Worm (Caenorhabditis elegans): ENCODE results near the gene gbb-1.

ce11 chrX:2996318-2996717 is 38.6 kb downstream of the gbb-1 start:
- no peak for TF ChIP-seq nhr-71 (tag; optimal IDR thresholded peaks at IDR 0.05)
- no peak for TF ChIP-seq nhr-237 (tag; optimal IDR thresholded peaks at IDR 0.05)
- TF ChIP-seq lin-13 (GFP tag; optimal IDR thresholded peaks at IDR 0.05) = no peak
- no peak for TF ChIP-seq mdl-1 (tag; optimal IDR thresholded peaks at IDR 0.05)
- TF ChIP-seq efl-3 (GFP tag; optimal IDR thresholded peaks at IDR 0.05) = no peak
- TF ChIP-seq nhr-11 (tag; optimal IDR thresholded peaks at IDR 0.05) = no peak
- no peak for TF ChIP-seq tbx-2 (tag; optimal IDR thresholded peaks at IDR 0.05)
- TF ChIP-seq pag-3 (tag; optimal IDR thresholded peaks at IDR 0.05; ENCODE audit: borderline replicate concordance, insufficient read depth) = no peak
- TF ChIP-seq lin-15B (tag; optimal IDR thresholded peaks at IDR 0.05) = no peak
- no peak for TF ChIP-seq aha-1 (tag; optimal IDR thresholded peaks at IDR 0.05)
- TF ChIP-seq vab-15 (tag; optimal IDR thresholded peaks at IDR 0.05) = no peak

All from whole organism, L1 larva.